Worm (Caenorhabditis elegans): ENCODE measurements around the gene F44E7.9.

F44E7.9 gene

DNA sequence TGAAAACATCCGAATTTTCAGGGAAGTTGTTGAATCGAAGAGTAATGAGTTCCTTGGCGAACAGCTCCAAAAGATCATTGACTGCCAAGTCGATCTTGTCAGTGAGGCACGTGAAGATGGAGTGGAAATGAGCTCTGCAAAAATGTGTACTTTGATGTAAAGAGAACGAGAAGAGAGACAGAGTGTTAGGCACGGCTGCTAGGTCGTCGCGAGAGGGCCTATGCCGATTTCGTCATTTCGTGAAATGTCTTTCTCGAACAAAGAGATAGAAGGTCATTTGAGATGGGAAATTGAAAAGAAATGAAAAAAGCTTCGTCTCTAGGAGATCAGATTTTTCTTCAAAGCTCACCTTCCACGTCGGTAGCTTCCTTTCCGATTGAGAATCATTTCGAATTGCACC lies 11.0 kb upstream of the F44E7.9 start:
- TF ChIP-seq nhr-129 (tag; optimal IDR thresholded peaks at IDR 0.05) (peak; percentile 98), ama-1 (optimal IDR thresholded peaks at IDR 0.05) (no peak), sma-9 (GFP tag; optimal IDR thresholded peaks at IDR 0.05) (peak; percentile 43), sma-9 (tag; optimal IDR thresholded peaks at IDR 0.05) (no peak), unc-55 (GFP tag; optimal IDR thresholded peaks at IDR 0.05) (peak; percentile 29), skn-1 (tag; optimal IDR thresholded peaks at IDR 0.05) (no peak), lsy-2 (tag; optimal IDR thresholded peaks at IDR 0.05) (peak in 1 of 2 experiments; percentile 43), C34F6.9 (tag; optimal IDR thresholded peaks at IDR 0.05) (peak; percentile 44), F13H6.1 (tag; optimal IDR thresholded peaks at IDR 0.05) (peak; percentile 34), fos-1 (tag; optimal IDR thresholded peaks at IDR 0.05) (peak; percentile 44)

DNA sequence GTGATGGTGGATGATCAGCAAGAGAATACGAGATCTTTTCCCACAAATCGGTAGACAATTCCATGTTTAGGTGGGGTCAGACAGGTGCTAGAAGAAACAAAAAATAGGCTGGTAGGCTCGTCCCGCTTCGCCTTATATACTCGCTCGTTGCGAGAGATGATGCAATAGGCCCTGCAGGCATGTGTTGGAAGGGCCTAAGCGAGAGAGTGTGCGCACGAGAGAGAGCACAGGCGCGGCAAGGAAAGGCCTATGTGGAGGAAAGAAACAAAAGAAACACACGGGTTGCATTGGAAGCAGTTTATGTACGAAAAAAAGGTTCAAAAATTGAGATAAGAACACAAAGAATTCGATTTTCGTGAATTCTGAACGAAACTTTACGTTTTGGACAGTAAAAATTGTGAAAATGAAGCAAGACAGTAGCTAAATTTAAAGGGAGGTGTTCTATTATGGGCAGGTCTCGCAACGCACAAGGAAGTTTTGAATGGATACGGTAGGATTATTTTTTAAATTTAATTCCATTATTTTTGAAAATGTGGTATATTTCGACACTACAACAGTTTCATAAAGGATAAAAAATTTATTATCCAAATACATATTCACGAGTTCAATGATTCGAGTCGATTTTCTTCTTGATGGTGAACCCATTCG lies 10.2 kb upstream of the F44E7.9 start, which contains the start of gene F44E7.5:
Gene F44E7.5, minus strand, starts transcription at position 210 of the 648 bp plus-strand sequence.
- TF ChIP-seq mdl-1 (tag; optimal IDR thresholded peaks at IDR 0.05): peak; percentile 61 to 76
- peak; percentile 72 for TF ChIP-seq sma-9 (GFP tag; optimal IDR thresholded peaks at IDR 0.05)
- TF ChIP-seq sma-9 (tag; optimal IDR thresholded peaks at IDR 0.05): no peak
- peak; percentile 62 for TF ChIP-seq unc-55 (GFP tag; optimal IDR thresholded peaks at IDR 0.05)
- TF ChIP-seq lin-11 (tag; optimal IDR thresholded peaks at IDR 0.05): no peak
- TF ChIP-seq lin-13 (GFP tag; optimal IDR thresholded peaks at IDR 0.05): peak; percentile 70
- TF ChIP-seq nhr-10 (tag; optimal IDR thresholded peaks at IDR 0.05): no peak
- peak; percentile 5 to 69 for TF ChIP-seq lsy-2 (tag; optimal IDR thresholded peaks at IDR 0.05)
- TF ChIP-seq sem-4 (tag; optimal IDR thresholded peaks at IDR 0.05): no peak
- TF ChIP-seq nhr-237 (tag; optimal IDR thresholded peaks at IDR 0.05): no peak
- peak; percentile 40 for TF ChIP-seq snpc-4 (tag; optimal IDR thresholded peaks at IDR 0.05)
- TF ChIP-seq F13H6.1 (tag; optimal IDR thresholded peaks at IDR 0.05): peak; percentile 39
- TF ChIP-seq blmp-1 (tag; optimal IDR thresholded peaks at IDR 0.05; ENCODE audit: insufficient read depth): peak; percentile 37
- TF ChIP-seq nhr-129 (tag; optimal IDR thresholded peaks at IDR 0.05): peak; percentile 100
- peak; percentile 57 for TF ChIP-seq nhr-21 (tag; optimal IDR thresholded peaks at IDR 0.05)
- no peak for TF ChIP-seq egl-27 (tag; optimal IDR thresholded peaks at IDR 0.05)
- TF ChIP-seq peb-1 (tag; optimal IDR thresholded peaks at IDR 0.05): no peak
- peak; percentile 43 for TF ChIP-seq Y55F3AM.14 (GFP tag; optimal IDR thresholded peaks at IDR 0.05)
- TF ChIP-seq C34F6.9 (tag; optimal IDR thresholded peaks at IDR 0.05): peak; percentile 74
- TF ChIP-seq crh-2 (tag; optimal IDR thresholded peaks at IDR 0.05): peak; percentile 81
- no peak for TF ChIP-seq mbf-1 (tag; optimal IDR thresholded peaks at IDR 0.05)
- peak; percentile 65 for TF ChIP-seq gmeb-1 (tag; optimal IDR thresholded peaks at IDR 0.05)
- no peak for TF ChIP-seq zag-1 (tag; optimal IDR thresholded peaks at IDR 0.05)
- TF ChIP-seq nhr-25 (tag; optimal IDR thresholded peaks at IDR 0.05): peak; percentile 78
- TF ChIP-seq sma-3 (GFP tag; optimal IDR thresholded peaks at IDR 0.05): peak; percentile 60
- peak; percentile 91 for TF ChIP-seq fos-1 (tag; optimal IDR thresholded peaks at IDR 0.05)

ce11 chrV:5782687-5783086 lies 8.3 kb upstream of the F44E7.9 start, which contains the start of gene fbxa-183:
TSS of gene fbxa-183 (minus strand) at chrV:5782787.
- TF ChIP-seq blmp-1 (tag; optimal IDR thresholded peaks at IDR 0.05; ENCODE audit: insufficient read depth): no peak
- no peak for TF ChIP-seq ceh-16 (tag; optimal IDR thresholded peaks at IDR 0.05)
- no peak for TF ChIP-seq nhr-6 (tag; optimal IDR thresholded peaks at IDR 0.05)
- no peak for TF ChIP-seq alr-1 (tag; optimal IDR thresholded peaks at IDR 0.05)
- no peak for TF ChIP-seq ztf-1 (GFP tag; conservative IDR thresholded peaks at IDR 0.05)
- TF ChIP-seq ZK546.5 (tag; optimal IDR thresholded peaks at IDR 0.05): no peak

ce11 chrV:5785372-5785771 lies 5.7 kb upstream of the F44E7.9 start, which contains the start of gene F44E7.7:
TSS of gene F44E7.7 (minus strand) at chrV:5785472.
- TF ChIP-seq elt-3 (tag; optimal IDR thresholded peaks at IDR 0.05) (no peak), ztf-11 (tag; optimal IDR thresholded peaks at IDR 0.05) (no peak), lin-39 (tag; optimal IDR thresholded peaks at IDR 0.05) (no peak), nhr-10 (tag; optimal IDR thresholded peaks at IDR 0.05) (no peak), alr-1 (tag; optimal IDR thresholded peaks at IDR 0.05) (no peak), C34F6.9 (tag; optimal IDR thresholded peaks at IDR 0.05) (no peak), ama-1 (optimal IDR thresholded peaks at IDR 0.05) (no peak), ceh-82 (tag; optimal IDR thresholded peaks at IDR 0.05) (no peak)

Measured in whole organism, L2 larva.